Worm (Caenorhabditis elegans) whole organism, mixed stage, embryonic: Measurements from ENCODE around the gene unc-104.

Experiments
- blmp-1 ChIP-seq: fragments of 150-350 bp; optimal IDR thresholded peaks from 2 replicates; lab custom pipeline; 2014; ENCODE audit warnings: missing biosample characterization, missing genetic modification characterization
- ces-1 ChIP-seq: fragments of 150-350 bp; optimal IDR thresholded peaks from 2 replicates; lab custom pipeline; 2014; ENCODE audit warnings: missing biosample characterization, missing genetic modification reagents, missing genetic modification characterization
- lsy-2 ChIP-seq: fragments of 150-350 bp; optimal IDR thresholded peaks from 2 replicates; lab custom pipeline; 2014; ENCODE audit warnings: missing biosample characterization, missing genetic modification characterization
- mep-1 ChIP-seq: fragments of 150-350 bp; optimal IDR thresholded peaks from 2 replicates; lab custom pipeline; 2017; ENCODE audit warnings: missing biosample characterization, missing genetic modification reagents, missing genetic modification characterization, inconsistent platforms
- nhr-12 ChIP-seq: fragments of 150-350 bp; optimal IDR thresholded peaks from 2 replicates; lab custom pipeline; 2014; ENCODE audit warnings: missing biosample characterization, missing genetic modification characterization
- nhr-28 ChIP-seq: fragments of 150-350 bp; optimal IDR thresholded peaks from 2 replicates; lab custom pipeline; 2014; ENCODE audit warnings: missing biosample characterization, missing genetic modification characterization
- pha-4 ChIP-seq: fragments of 150-350 bp; optimal IDR thresholded peaks from 2 replicates; lab custom pipeline; 2018; ENCODE audit warnings: missing biosample characterization, missing genetic modification reagents, missing genetic modification characterization
- snpc-4 ChIP-seq: fragments of 150-350 bp; optimal IDR thresholded peaks from 2 replicates; lab custom pipeline; 2014; ENCODE audit warnings: missing biosample characterization, missing genetic modification characterization

DNA sequence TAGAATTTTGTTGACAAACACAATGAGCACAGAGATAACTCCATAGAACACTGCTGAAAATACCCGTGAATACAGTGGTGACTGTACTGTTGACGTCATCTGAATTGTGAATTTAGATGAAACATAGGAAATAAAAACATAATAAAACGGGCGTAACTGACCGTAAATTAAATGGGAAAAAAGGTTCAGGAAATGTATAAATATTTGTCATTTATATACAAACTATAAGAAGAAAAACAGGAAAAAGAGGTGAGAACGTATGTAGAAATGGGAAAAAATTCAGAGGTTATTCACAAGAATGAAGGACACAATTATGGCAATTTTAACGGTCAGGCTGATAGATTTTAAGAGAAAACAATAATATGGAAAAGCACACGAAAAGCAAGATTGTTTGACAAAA, 17.8 kb downstream of the unc-104 start, which contains the start of gene sqv-7:
- TF ChIP-seq blmp-1 = no peak
- TF ChIP-seq ces-1 = no peak
- no peak for TF ChIP-seq nhr-12 (tag; lab: Kevin White, UChicago)
- no peak for TF ChIP-seq mep-1 (tag; lab: Kevin White, UChicago)
- no peak for TF ChIP-seq nhr-28
- TF ChIP-seq pha-4 (tag; lab: Kevin White, UChicago) = no peak
- TF ChIP-seq lsy-2 (tag; lab: Kevin White, UChicago) = no peak
- no peak for TF ChIP-seq snpc-4 (tag; lab: Kevin White, UChicago)
